Fruit fly (Drosophila melanogaster) whole organism, embryonic: ENCODE data around the gene Gs2.

Experiments used
- Abd-B ChIP-seq: fragments of 200-800 bp; sonication (Bioruptor generic); optimal IDR thresholded peaks from 2 replicates; lab custom pipeline; 2018; ENCODE audit warnings: missing biosample characterization, mild to moderate bottlenecking, missing genetic modification characterization, moderate library complexity
- Adf1 ChIP-seq: fragments of 200-800 bp; sonication (Bioruptor generic); IDR thresholded peaks from 2 replicates; pipeline ENCODE4 v1.3.6; 2022; ENCODE audit warnings: missing biosample characterization, missing genetic modification characterization
- B-H1 ChIP-seq: fragments of 200-800 bp; sonication (Bioruptor generic); IDR thresholded peaks from 3 replicates; pipeline ENCODE4 v1.3.6; 2022; ENCODE audit warnings: missing biosample characterization, missing genetic modification characterization
- CG10274 ChIP-seq: fragments of 200-800 bp; sonication (Bioruptor generic); optimal IDR thresholded peaks from 3 replicates; lab custom pipeline; 2017; ENCODE audit warnings: missing biosample characterization, mild to moderate bottlenecking, missing genetic modification characterization
- CG10543 ChIP-seq: fragments of 200-800 bp; sonication (Bioruptor generic); optimal IDR thresholded peaks from 3 replicates; lab custom pipeline; 2017; ENCODE audit warnings: missing biosample characterization, mild to moderate bottlenecking, missing genetic modification characterization, moderate library complexity
- CG10979 ChIP-seq: fragments of 200-800 bp; sonication (Bioruptor generic); optimal IDR thresholded peaks from 2 replicates; lab custom pipeline; 2018; ENCODE audit warnings: missing biosample characterization, mild to moderate bottlenecking, missing genetic modification characterization, moderate library complexity
- CG11504 ChIP-seq: fragments of 200-800 bp; sonication (Bioruptor generic); optimal IDR thresholded peaks from 3 replicates; lab custom pipeline; 2019; ENCODE audit warnings: missing biosample characterization, mild to moderate bottlenecking, missing genetic modification characterization, moderate library complexity
- CG12391 ChIP-seq: fragments of 200-800 bp; sonication (Bioruptor generic); optimal IDR thresholded peaks from 3 replicates; lab custom pipeline; 2018; ENCODE audit warnings: missing biosample characterization, mild to moderate bottlenecking, missing genetic modification characterization, moderate library complexity
- CG12769 ChIP-seq: fragments of 200-800 bp; sonication (Bioruptor generic); optimal IDR thresholded peaks from 2 replicates; lab custom pipeline; 2019; ENCODE audit warnings: missing biosample characterization, mild to moderate bottlenecking, missing genetic modification characterization, moderate library complexity
- CG13123 ChIP-seq: fragments of 200-800 bp; sonication (Bioruptor generic); optimal IDR thresholded peaks from 2 replicates; lab custom pipeline; 2016; ENCODE audit warnings: missing biosample characterization, missing genetic modification characterization
- CG13624 ChIP-seq: fragments of 200-800 bp; sonication (Bioruptor generic); optimal IDR thresholded peaks from 2 replicates; lab custom pipeline; 2016; ENCODE audit warnings: missing biosample characterization, missing genetic modification characterization
- CG14667 ChIP-seq: fragments of 200-800 bp; sonication (Bioruptor generic); IDR thresholded peaks from 2 replicates; pipeline ENCODE4 v1.3.6; 2022; ENCODE audit warnings: missing biosample characterization, missing genetic modification characterization
- CG14860 ChIP-seq: fragments of 200-800 bp; sonication (Bioruptor generic); IDR thresholded peaks from 3 replicates; pipeline ENCODE4 v1.3.6; 2022; ENCODE audit warnings: missing biosample characterization, missing genetic modification characterization; ENCODE audit not compliant: partially characterized antibody
- CG15011 ChIP-seq: fragments of 200-800 bp; sonication (Bioruptor generic); optimal IDR thresholded peaks from 3 replicates; lab custom pipeline; 2018; ENCODE audit warnings: missing biosample characterization, mild to moderate bottlenecking, missing genetic modification characterization
- CG15073 ChIP-seq: fragments of 200-800 bp; sonication (Bioruptor generic); optimal IDR thresholded peaks from 2 replicates; lab custom pipeline; 2016; ENCODE audit warnings: missing biosample characterization, missing genetic modification characterization
- CG1529 ChIP-seq: fragments of 200-800 bp; sonication (Bioruptor generic); optimal IDR thresholded peaks from 3 replicates; lab custom pipeline; 2018; ENCODE audit warnings: missing biosample characterization, missing genetic modification characterization
- CG15479 ChIP-seq: fragments of 200-800 bp; sonication (Bioruptor generic); optimal IDR thresholded peaks from 3 replicates; lab custom pipeline; 2019; ENCODE audit warnings: missing biosample characterization, mild to moderate bottlenecking, missing genetic modification characterization, moderate library complexity
- CG2202 ChIP-seq: fragments of 200-800 bp; sonication (Bioruptor generic); optimal IDR thresholded peaks from 2 replicates; lab custom pipeline; 2018; ENCODE audit warnings: missing biosample characterization, mild to moderate bottlenecking, missing genetic modification characterization
- CG3407 ChIP-seq: fragments of 200-800 bp; sonication (Bioruptor generic); optimal IDR thresholded peaks from 2 replicates; lab custom pipeline; 2018; ENCODE audit warnings: missing biosample characterization, mild to moderate bottlenecking, missing genetic modification characterization
- CG43689 ChIP-seq: fragments of 200-800 bp; sonication (Bioruptor generic); IDR thresholded peaks from 2 replicates; pipeline ENCODE4 v1.3.6; 2022; ENCODE audit warnings: missing biosample characterization, missing genetic modification characterization
- CG7372 ChIP-seq: fragments of 200-800 bp; sonication (Bioruptor generic); IDR thresholded peaks from 2 replicates; pipeline ENCODE4 v1.3.6; 2022; ENCODE audit warnings: missing biosample characterization, missing genetic modification characterization
- CG8944 ChIP-seq: fragments of 200-800 bp; sonication (Bioruptor generic); optimal IDR thresholded peaks from 3 replicates; lab custom pipeline; 2016; ENCODE audit warnings: missing biosample characterization, missing genetic modification characterization
- CG9609 ChIP-seq: fragments of 200-800 bp; sonication (Bioruptor generic); optimal IDR thresholded peaks from 3 replicates; lab custom pipeline; 2016; ENCODE audit warnings: missing biosample characterization, missing genetic modification characterization
- CrebB ChIP-seq: fragments of 200-800 bp; sonication (Bioruptor generic); optimal IDR thresholded peaks from 3 replicates; lab custom pipeline; 2018; ENCODE audit warnings: missing biosample characterization, mild to moderate bottlenecking, missing genetic modification characterization
- Dad ChIP-seq: fragments of 200-800 bp; sonication (Bioruptor generic); optimal IDR thresholded peaks from 3 replicates; lab custom pipeline; 2016; ENCODE audit warnings: missing biosample characterization, missing genetic modification characterization
- Drgx ChIP-seq: fragments of 200-800 bp; sonication (Bioruptor generic); IDR thresholded peaks from 2 replicates; pipeline ENCODE4 v1.3.6; 2022; ENCODE audit warnings: missing biosample characterization, missing genetic modification characterization
- H2.0 ChIP-seq: fragments of 200-800 bp; sonication (Bioruptor generic); IDR thresholded peaks from 2 replicates; pipeline ENCODE4 v1.3.6; 2022; ENCODE audit warnings: missing biosample characterization, missing genetic modification characterization
- HLH3B ChIP-seq: fragments of 200-800 bp; sonication (Bioruptor generic); IDR thresholded peaks from 2 replicates; pipeline ENCODE4 v1.3.6; 2022; ENCODE audit warnings: missing biosample characterization, missing genetic modification characterization
- HLH54F ChIP-seq: fragments of 200-800 bp; sonication (Bioruptor generic); optimal IDR thresholded peaks from 3 replicates; lab custom pipeline; 2016; ENCODE audit warnings: missing biosample characterization, missing genetic modification characterization
- HmgD ChIP-seq: fragments of 200-800 bp; sonication (Bioruptor generic); optimal IDR thresholded peaks from 3 replicates; lab custom pipeline; 2016; ENCODE audit warnings: missing biosample characterization, missing genetic modification characterization
- HmgZ ChIP-seq: fragments of 200-800 bp; sonication (Bioruptor generic); optimal IDR thresholded peaks from 2 replicates; lab custom pipeline; 2018; ENCODE audit warnings: missing biosample characterization, mild to moderate bottlenecking, missing genetic modification characterization
- Hr3 ChIP-seq: fragments of 200-800 bp; sonication (Bioruptor generic); optimal IDR thresholded peaks from 3 replicates; lab custom pipeline; 2016; ENCODE audit warnings: missing biosample characterization, missing genetic modification characterization
- MESR4 ChIP-seq: fragments of 200-800 bp; sonication (Bioruptor generic); optimal IDR thresholded peaks from 2 replicates; lab custom pipeline; 2018; ENCODE audit warnings: missing biosample characterization, mild to moderate bottlenecking, missing genetic modification characterization, moderate library complexity
- Mes4 ChIP-seq: fragments of 200-800 bp; sonication (Bioruptor generic); optimal IDR thresholded peaks from 2 replicates; lab custom pipeline; 2016; ENCODE audit warnings: missing biosample characterization, missing genetic modification characterization
- NC2α ChIP-seq: fragments of 200-800 bp; sonication (Bioruptor generic); optimal IDR thresholded peaks from 2 replicates; lab custom pipeline; 2016; ENCODE audit warnings: missing biosample characterization, missing genetic modification characterization
- Optix ChIP-seq: fragments of 200-800 bp; sonication (Bioruptor generic); IDR thresholded peaks from 3 replicates; pipeline ENCODE4 v1.3.6; 2022; ENCODE audit warnings: missing biosample characterization, missing genetic modification characterization
- Sry-δ ChIP-seq: fragments of 200-800 bp; sonication (Bioruptor generic); optimal IDR thresholded peaks from 2 replicates; lab custom pipeline; 2016; ENCODE audit warnings: missing biosample characterization, missing genetic modification characterization
- Tbp ChIP-seq: fragments of >200 bp; optimal IDR thresholded peaks from 2 replicates; lab custom pipeline; 2018; ENCODE audit warnings: missing biosample characterization, missing genetic modification characterization
- Usf ChIP-seq: fragments of 200-800 bp; sonication (Bioruptor generic); optimal IDR thresholded peaks from 2 replicates; lab custom pipeline; 2017; ENCODE audit warnings: missing genotype, missing biosample characterization, missing genetic modification characterization
- Vsx1 ChIP-seq: fragments of 200-800 bp; sonication (Bioruptor generic); optimal IDR thresholded peaks from 2 replicates; lab custom pipeline; 2017; ENCODE audit warnings: missing biosample characterization, mild to moderate bottlenecking, missing genetic modification characterization, missing genetic modification reagents
- bab2 ChIP-seq: fragments of 200-800 bp; sonication (Bioruptor generic); optimal IDR thresholded peaks from 2 replicates; lab custom pipeline; 2016; ENCODE audit warnings: missing biosample characterization, missing genetic modification characterization
- bsh ChIP-seq, 2 experiments: fragments of 200-800 bp; sonication (Bioruptor generic); optimal IDR thresholded peaks; 2 replicates each; lab custom pipeline; 2017 to 2018; ENCODE audit warnings: mild to moderate bottlenecking in 2 of 2, missing biosample characterization in 2 of 2, missing genetic modification characterization in 2 of 2, moderate library complexity in 1 of 2
- dati ChIP-seq: fragments of 200-800 bp; sonication (Bioruptor generic); IDR thresholded peaks from 2 replicates; pipeline ENCODE4 v1.3.6; 2022; ENCODE audit warnings: missing biosample characterization, missing genetic modification characterization
- inv ChIP-seq: fragments of 200-800 bp; sonication (Bioruptor generic); IDR thresholded peaks from 2 replicates; pipeline ENCODE4 v1.3.6; 2022; ENCODE audit warnings: missing biosample characterization, missing genetic modification characterization; ENCODE audit not compliant: partially characterized antibody
- oc ChIP-seq: fragments of 200-800 bp; sonication (Bioruptor generic); optimal IDR thresholded peaks from 2 replicates; lab custom pipeline; 2018; ENCODE audit warnings: missing biosample characterization, mild to moderate bottlenecking, missing genetic modification characterization, moderate library complexity
- org-1 ChIP-seq: fragments of 200-800 bp; sonication (Bioruptor generic); optimal IDR thresholded peaks from 2 replicates; lab custom pipeline; 2017; ENCODE audit warnings: missing biosample characterization, missing genetic modification characterization
- peb ChIP-seq: fragments of 200-800 bp; sonication (Bioruptor generic); IDR thresholded peaks from 2 replicates; pipeline ENCODE4 v1.3.6; 2022; ENCODE audit warnings: missing biosample characterization, missing genetic modification characterization
- sqz ChIP-seq: fragments of 200-800 bp; sonication (Bioruptor generic); optimal IDR thresholded peaks from 3 replicates; lab custom pipeline; 2018; ENCODE audit warnings: missing biosample characterization, mild to moderate bottlenecking, missing genetic modification characterization
- ssp ChIP-seq: fragments of 200-800 bp; sonication (Bioruptor generic); IDR thresholded peaks from 2 replicates; pipeline ENCODE4 v1.3.6; 2022; ENCODE audit warnings: missing biosample characterization, missing genetic modification characterization
- tap ChIP-seq: fragments of 200-800 bp; optimal IDR thresholded peaks from 3 replicates; lab custom pipeline; 2019; ENCODE audit warnings: missing biosample characterization, mild to moderate bottlenecking, missing genetic modification characterization, moderate library complexity
- vvl ChIP-seq: fragments of 200-800 bp; sonication (Bioruptor generic); IDR thresholded peaks from 2 replicates; pipeline ENCODE4 v1.3.6; 2022; ENCODE audit warnings: missing biosample characterization, missing genetic modification characterization
- yki ChIP-seq: fragments of >200 bp; optimal IDR thresholded peaks from 3 replicates; lab custom pipeline; 2018

The Gs2 gene

DNA sequence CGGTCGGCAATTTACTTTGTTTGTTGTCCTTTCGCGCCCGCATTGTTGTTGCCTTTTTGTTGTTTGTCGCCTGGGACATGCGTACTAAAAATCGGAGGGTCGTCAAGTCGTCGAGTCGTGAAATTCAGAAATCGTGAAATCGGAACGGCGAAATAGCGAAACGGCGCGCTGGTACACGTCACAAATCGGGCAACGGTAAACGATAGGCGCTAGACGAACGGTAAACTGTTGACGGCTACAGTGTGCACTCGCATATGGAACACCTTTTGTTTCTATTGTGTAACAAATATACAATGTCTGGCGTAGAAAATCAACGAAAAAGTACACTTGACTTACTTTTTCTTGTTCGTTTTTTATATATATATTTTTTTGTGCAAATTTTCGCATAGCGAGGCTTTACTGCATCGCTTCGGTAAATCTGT lies 38.6 kb upstream of the Gs2 start (continued):
- TF ChIP-seq bsh (GFP tag; optimal IDR thresholded peaks at IDR 0.05; lab: Kevin White, UChicago) (no peak), CG10274 (GFP tag; lab: Kevin White, UChicago) (peak; percentile 21), CG12769 (tag; lab: Kevin White, UChicago) (no peak), HmgZ (tag; lab: Kevin White, UChicago) (peak; percentile 42), yki (lab: Kevin White, UChicago) (no peak), CG8944 (GFP tag; lab: Kevin White, UChicago) (peak; percentile 21), Vsx1 (GFP tag; lab: Kevin White, UChicago) (no peak), CG15073 (GFP tag; lab: Kevin White, UChicago) (no peak), CG3407 (GFP tag; lab: Kevin White, UChicago) (no peak), CrebB (tag; lab: Kevin White, UChicago) (peak; percentile 29), bab2 (GFP tag; lab: Kevin White, UChicago) (peak; percentile 59), Usf (GFP tag; lab: Kevin White, UChicago) (no peak), H2.0 (GFP tag; lab: Robert Waterston, UW) (peak; percentile 49; the same call in 1 of the 2 replicates), CG13123 (no peak), tap (tag; lab: Kevin White, UChicago) (peak; percentile 16), org-1 (GFP tag; lab: Kevin White, UChicago) (peak; percentile 54), Adf1 (peak; percentile 41; the same call in 1 of the 2 replicates), CG14667 (GFP tag; lab: Robert Waterston, UW) (peak; percentile 72), Dad (GFP tag; lab: Kevin White, UChicago) (peak; percentile 17), CG14860 (GFP tag; lab: Robert Waterston, UW) (no peak), oc (tag; lab: Kevin White, UChicago) (peak; percentile 27), CG15011 (GFP tag; lab: Kevin White, UChicago) (peak; percentile 47), HLH54F (GFP tag; lab: Kevin White, UChicago) (peak; percentile 68), peb (GFP tag; lab: Robert Waterston, UW) (no peak), Mes4 (no peak), CG10543 (GFP tag; lab: Kevin White, UChicago) (peak; percentile 62), Sry-δ (GFP tag; lab: Kevin White, UChicago) (no peak), dati (GFP tag; lab: Robert Waterston, UW) (no peak), CG7372 (peak; percentile 76), inv (no peak), HmgD (GFP tag; lab: Kevin White, UChicago) (no peak), HLH3B (peak; percentile 69), Hr3 (GFP tag; lab: Kevin White, UChicago) (peak; percentile 60), CG13624 (peak; percentile 67), Drgx (GFP tag; lab: Robert Waterston, UW) (peak; percentile 66), CG11504 (tag; lab: Kevin White, UChicago) (peak; percentile 76), CG43689 (GFP tag; lab: Robert Waterston, UW) (no peak), Abd-B (GFP tag; lab: Kevin White, UChicago) (peak; percentile 62), MESR4 (GFP tag; lab: Kevin White, UChicago) (no peak), CG9609 (GFP tag; lab: Kevin White, UChicago) (no peak), CG12391 (tag; lab: Kevin White, UChicago) (peak; percentile 51), vvl (GFP tag; lab: Robert Waterston, UW) (peak; percentile 83), CG2202 (tag; lab: Kevin White, UChicago) (no peak), ssp (GFP tag; lab: Robert Waterston, UW) (peak; percentile 66), sqz (GFP tag; lab: Kevin White, UChicago) (peak; percentile 21), B-H1 (GFP tag; lab: Robert Waterston, UW) (peak; percentile 62), CG15479 (GFP tag; lab: Kevin White, UChicago) (no peak), Optix (GFP tag; lab: Robert Waterston, UW) (peak; percentile 57; the same call in 1 of the 3 replicates), NC2α (GFP tag; lab: Kevin White, UChicago) (no peak), Tbp (GFP tag; lab: Kevin White, UChicago) (no peak), CG10979 (tag; lab: Kevin White, UChicago) (no peak), CG1529 (GFP tag; lab: Kevin White, UChicago) (no peak)
